Fruit fly (Drosophila melanogaster): ENCODE data around the gene Send2.

The Send2 gene

dm6 chr2L:14369933-14370776 lies 23.7 kb upstream of the Send2 start:
- peak; percentile 93 for TF ChIP-seq OdsH (GFP tag; optimal IDR thresholded peaks at IDR 0.05)
- TF ChIP-seq N (GFP tag; optimal IDR thresholded peaks at IDR 0.05), result no peak
- TF ChIP-seq Rel (GFP tag; optimal IDR thresholded peaks at IDR 0.05), result no peak
- peak; percentile 60 for TF ChIP-seq Rel (tag; optimal IDR thresholded peaks at IDR 0.05)
- TF ChIP-seq Vsx2 (GFP tag; optimal IDR thresholded peaks at IDR 0.05; ENCODE audit: partially characterized antibody), result no peak
- peak; percentile 95 for TF ChIP-seq HLH106 (tag; optimal IDR thresholded peaks at IDR 0.05)
- no peak for TF ChIP-seq lola (GFP tag; optimal IDR thresholded peaks at IDR 0.05)
- peak; percentile 97 for TF ChIP-seq fru (GFP tag; optimal IDR thresholded peaks at IDR 0.05)
- TF ChIP-seq CG32264 (GFP tag; optimal IDR thresholded peaks at IDR 0.05), result no peak
- TF ChIP-seq dl (GFP tag; optimal IDR thresholded peaks at IDR 0.05; ENCODE audit: insufficient read depth in 1 of 2, partially characterized antibody in 2 of 2), result no peak
- peak; percentile 83 for TF ChIP-seq h (GFP tag; optimal IDR thresholded peaks at IDR 0.05)
- peak in 1 of 2 experiments; percentile 97 for TF ChIP-seq foxo (GFP tag; optimal IDR thresholded peaks at IDR 0.05)
- peak; percentile 68 for TF ChIP-seq woc (GFP tag; optimal IDR thresholded peaks at IDR 0.05)
- no peak for TF ChIP-seq Abd-B (GFP tag; optimal IDR thresholded peaks at IDR 0.05)
- peak; percentile 92 for TF ChIP-seq rgr (GFP tag; optimal IDR thresholded peaks at IDR 0.05)
- TF ChIP-seq Dfd (GFP tag; optimal IDR thresholded peaks at IDR 0.05), result peak; percentile 98
- no peak for TF ChIP-seq Dif (GFP tag; optimal IDR thresholded peaks at IDR 0.05; ENCODE audit: partially characterized antibody)
- TF ChIP-seq jim (GFP tag; optimal IDR thresholded peaks at IDR 0.05), result no peak
- no peak for TF ChIP-seq usp (GFP tag; optimal IDR thresholded peaks at IDR 0.05)
- peak; percentile 94 for TF ChIP-seq ey (GFP tag; optimal IDR thresholded peaks at IDR 0.05)
- TF ChIP-seq Jra (GFP tag; optimal IDR thresholded peaks at IDR 0.05), result peak; percentile 84
- TF ChIP-seq dsf (GFP tag; optimal IDR thresholded peaks at IDR 0.05; ENCODE audit: borderline replicate concordance), result peak; percentile 50
- TF ChIP-seq tai (GFP tag; optimal IDR thresholded peaks at IDR 0.05), result peak; percentile 82
- peak; percentile 94 for TF ChIP-seq Sp1 (GFP tag; optimal IDR thresholded peaks at IDR 0.05)
- peak; percentile 0 for TF ChIP-seq CrebA (GFP tag; optimal IDR thresholded peaks at IDR 0.05; ENCODE audit: borderline replicate concordance)
- TF ChIP-seq Hnf4 (GFP tag; optimal IDR thresholded peaks at IDR 0.05), result peak; percentile 88
- peak; percentile 90 for TF ChIP-seq CG9705 (GFP tag; optimal IDR thresholded peaks at IDR 0.05)
- TF ChIP-seq psq (GFP tag; optimal IDR thresholded peaks at IDR 0.05), result peak; percentile 85
- TF ChIP-seq dmrt93B (GFP tag; optimal IDR thresholded peaks at IDR 0.05), result peak; percentile 90
- peak; percentile 28 for TF ChIP-seq Mio (GFP tag; optimal IDR thresholded peaks at IDR 0.05)
- TF ChIP-seq pan (optimal IDR thresholded peaks at IDR 0.05), result peak; percentile 80
- TF ChIP-seq brk (GFP tag; optimal IDR thresholded peaks at IDR 0.05), result peak; percentile 90
- TF ChIP-seq GATAd (GFP tag; optimal IDR thresholded peaks at IDR 0.05), result no peak
- no peak for TF ChIP-seq sv (GFP tag; optimal IDR thresholded peaks at IDR 0.05)
- no peak for TF ChIP-seq Myc (optimal IDR thresholded peaks at IDR 0.05)
- TF ChIP-seq Hr78 (GFP tag; optimal IDR thresholded peaks at IDR 0.05), result no peak
- peak; percentile 94 for TF ChIP-seq br (GFP tag; optimal IDR thresholded peaks at IDR 0.05)
- TF ChIP-seq Hr83 (GFP tag; optimal IDR thresholded peaks at IDR 0.05; ENCODE audit: poor library complexity, severe bottlenecking), result no peak
- TF ChIP-seq sage (GFP tag; optimal IDR thresholded peaks at IDR 0.05), result peak; percentile 41

DNA sequence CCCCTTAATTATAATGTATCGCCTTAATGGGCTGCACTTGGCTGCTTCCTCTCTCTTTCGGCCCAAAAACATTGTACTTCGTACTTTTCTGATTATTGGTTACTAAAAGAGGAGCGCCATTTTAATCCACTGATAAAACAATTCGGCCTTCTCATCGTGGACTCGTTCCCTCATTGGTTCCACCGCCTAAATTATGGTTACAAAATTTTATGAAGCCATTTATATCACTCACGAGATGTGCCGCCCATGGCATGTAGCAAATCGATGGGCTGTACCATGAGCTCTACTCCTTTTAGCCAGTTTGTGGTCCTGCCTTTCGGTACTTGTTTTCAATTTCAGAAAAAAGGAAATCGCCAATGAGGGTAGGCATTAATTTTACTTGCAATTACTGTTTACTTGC lies 22.3 kb upstream of the Send2 start:
- TF ChIP-seq fru (GFP tag; optimal IDR thresholded peaks at IDR 0.05), result no peak

- TF ChIP-seq Dfd (GFP tag; optimal IDR thresholded peaks at IDR 0.05) (no peak), rgr (GFP tag; optimal IDR thresholded peaks at IDR 0.05) (peak; percentile 35), psq (GFP tag; optimal IDR thresholded peaks at IDR 0.05) (no peak), Abd-B (GFP tag; optimal IDR thresholded peaks at IDR 0.05) (no peak), CrebA (GFP tag; optimal IDR thresholded peaks at IDR 0.05; ENCODE audit: borderline replicate concordance) (no peak), usp (GFP tag; optimal IDR thresholded peaks at IDR 0.05) (no peak), lola (GFP tag; optimal IDR thresholded peaks at IDR 0.05) (no peak), CG9705 (GFP tag; optimal IDR thresholded peaks at IDR 0.05) (no peak), dsf (GFP tag; optimal IDR thresholded peaks at IDR 0.05; ENCODE audit: borderline replicate concordance) (no peak), brk (GFP tag; optimal IDR thresholded peaks at IDR 0.05) (no peak), Jra (GFP tag; optimal IDR thresholded peaks at IDR 0.05) (no peak), HLH106 (tag; optimal IDR thresholded peaks at IDR 0.05) (peak; percentile 77), woc (GFP tag; optimal IDR thresholded peaks at IDR 0.05) (peak; percentile 28), Dif (GFP tag; optimal IDR thresholded peaks at IDR 0.05; ENCODE audit: partially characterized antibody) (no peak), ey (GFP tag; optimal IDR thresholded peaks at IDR 0.05) (peak; percentile 2), N (GFP tag; optimal IDR thresholded peaks at IDR 0.05) (no peak), dmrt93B (GFP tag; optimal IDR thresholded peaks at IDR 0.05) (peak; percentile 63), GATAd (GFP tag; optimal IDR thresholded peaks at IDR 0.05) (no peak), CG32264 (GFP tag; optimal IDR thresholded peaks at IDR 0.05) (no peak), foxo (GFP tag; optimal IDR thresholded peaks at IDR 0.05) (peak in 1 of 2 experiments; percentile 62), tai (GFP tag; optimal IDR thresholded peaks at IDR 0.05) (no peak), Hnf4 (GFP tag; optimal IDR thresholded peaks at IDR 0.05) (no peak), sv (GFP tag; optimal IDR thresholded peaks at IDR 0.05) (no peak), Myc (optimal IDR thresholded peaks at IDR 0.05) (no peak), pan (optimal IDR thresholded peaks at IDR 0.05) (no peak), br (GFP tag; optimal IDR thresholded peaks at IDR 0.05) (no peak), fru (GFP tag; optimal IDR thresholded peaks at IDR 0.05) (peak; percentile 30), sage (GFP tag; optimal IDR thresholded peaks at IDR 0.05) (no peak), Hr83 (GFP tag; optimal IDR thresholded peaks at IDR 0.05; ENCODE audit: poor library complexity, severe bottlenecking) (no peak), jim (GFP tag; optimal IDR thresholded peaks at IDR 0.05) (no peak), Hr78 (GFP tag; optimal IDR thresholded peaks at IDR 0.05) (no peak), OdsH (GFP tag; optimal IDR thresholded peaks at IDR 0.05) (peak; percentile 40), Mio (GFP tag; optimal IDR thresholded peaks at IDR 0.05) (no peak), Rel (GFP tag; optimal IDR thresholded peaks at IDR 0.05) (no peak), Rel (tag; optimal IDR thresholded peaks at IDR 0.05) (no peak), h (GFP tag; optimal IDR thresholded peaks at IDR 0.05) (peak; percentile 59), Sp1 (GFP tag; optimal IDR thresholded peaks at IDR 0.05) (peak; percentile 57)
These were observed 20.8 kb upstream of the Send2 start for dm6 chr2L:14367274-14367669.

All from whole organism, wandering third instar larva.